Worm (Caenorhabditis elegans) whole organism, L1 larva: ENCODE measurements around the gene F44E2.10.

Source experiments
- C04F5.9 ChIP-seq: sonication (generic microtip); optimal IDR thresholded peaks from 2 replicates; lab custom pipeline; 2016; ENCODE audit warnings: missing genetic modification characterization, missing compliant biosample characterization
- C16A3.4 ChIP-seq: fragments of 150-350 bp; optimal IDR thresholded peaks from 2 replicates; lab custom pipeline; 2014; ENCODE audit warnings: missing biosample characterization, missing genetic modification characterization
- C34B4.2 ChIP-seq: sonication (generic microtip); optimal IDR thresholded peaks from 2 replicates; lab custom pipeline; 2017; ENCODE audit warnings: mild to moderate bottlenecking, missing genetic modification characterization, missing compliant biosample characterization
- F16B12.6 ChIP-seq: fragments of 150-350 bp; optimal IDR thresholded peaks from 2 replicates; lab custom pipeline; 2014; ENCODE audit warnings: missing biosample characterization, missing genetic modification characterization
- aly-2 ChIP-seq: fragments of 150-350 bp; optimal IDR thresholded peaks from 2 replicates; lab custom pipeline; 2014; ENCODE audit warnings: missing biosample characterization, missing genetic modification characterization
- blmp-1 ChIP-seq: fragments of 150-350 bp; optimal IDR thresholded peaks from 2 replicates; lab custom pipeline; 2014; ENCODE audit warnings: missing biosample characterization, missing genetic modification characterization
- ceh-88 ChIP-seq: fragments of 200-800 bp; sonication (Bioruptor generic); IDR thresholded peaks from 2 replicates; pipeline ENCODE4 v1.3.6; 2022; ENCODE audit warnings: missing genetic modification characterization, missing compliant biosample characterization
- dpl-1 ChIP-seq, 3 experiments: fragments of 150-350 bp in 2 of 3; sonication (generic microtip) in 1 of 3; optimal IDR thresholded peaks; 2 replicates each; lab custom pipeline; 2014 to 2017; ENCODE audit warnings: missing biosample characterization in 3 of 3, missing genetic modification characterization in 3 of 3, missing genetic modification reagents in 3 of 3
- efl-1 ChIP-seq, 4 experiments: fragments of 150-350 bp; optimal IDR thresholded peaks in 3 of 4; peaks in 1 of 4; 1 replicate in 1 of 4; 2 replicates in 3 of 4; lab custom pipeline; 2014; ENCODE audit warnings: missing biosample characterization in 2 of 4, missing genetic modification characterization in 2 of 4, missing genetic modification reagents in 2 of 4
- efl-3 ChIP-seq: fragments of 200-800 bp; sonication (Bioruptor generic); optimal IDR thresholded peaks from 2 replicates; lab custom pipeline; 2018; ENCODE audit warnings: mild to moderate bottlenecking, missing genetic modification characterization, missing compliant biosample characterization
- egl-13 ChIP-seq: sonication (generic microtip); optimal IDR thresholded peaks from 2 replicates; lab custom pipeline; 2016; ENCODE audit warnings: missing genotype, missing genetic modification reagents, missing genetic modification characterization, missing compliant biosample characterization
- egl-27 ChIP-seq, 2 experiments: fragments of 150-350 bp in 1 of 2; sonication (generic microtip); optimal IDR thresholded peaks; 3 replicates each; lab custom pipeline; 2017 to 2018; ENCODE audit warnings: missing biosample characterization in 2 of 2, missing genetic modification characterization in 2 of 2, missing genetic modification reagents in 2 of 2
- ets-5 ChIP-seq: fragments of 200-800 bp; sonication (Bioruptor generic); IDR thresholded peaks from 2 replicates; pipeline ENCODE4 v1.3.6; 2022; ENCODE audit warnings: missing genetic modification characterization, missing compliant biosample characterization
- fkh-10 ChIP-seq: sonication (generic microtip); optimal IDR thresholded peaks from 2 replicates; lab custom pipeline; 2017; ENCODE audit warnings: missing biosample characterization, missing genetic modification reagents, missing genetic modification characterization
- fkh-8 ChIP-seq: sonication (generic microtip); optimal IDR thresholded peaks from 2 replicates; lab custom pipeline; 2016; ENCODE audit warnings: mild to moderate bottlenecking, missing genetic modification characterization, missing compliant biosample characterization
- hlh-17 ChIP-seq: fragments of 200-800 bp; sonication (Bioruptor generic); optimal IDR thresholded peaks from 2 replicates; lab custom pipeline; 2018; ENCODE audit warnings: missing genetic modification characterization, mild to moderate bottlenecking, missing compliant biosample characterization, moderate library complexity, borderline replicate concordance
- hlh-4 ChIP-seq: sonication (generic microtip); optimal IDR thresholded peaks from 2 replicates; lab custom pipeline; 2016; ENCODE audit warnings: mild to moderate bottlenecking, missing genetic modification characterization, missing compliant biosample characterization
- hpl-2 ChIP-seq: fragments of 150-350 bp; optimal IDR thresholded peaks from 2 replicates; lab custom pipeline; 2014; ENCODE audit warnings: missing biosample characterization, missing genetic modification reagents, missing genetic modification characterization
- irx-1 ChIP-seq: sonication (generic microtip); optimal IDR thresholded peaks from 2 replicates; lab custom pipeline; 2016; ENCODE audit warnings: missing genetic modification characterization, missing compliant biosample characterization
- jun-1 ChIP-seq: fragments of 150-350 bp; optimal IDR thresholded peaks from 2 replicates; lab custom pipeline; 2014; ENCODE audit warnings: missing biosample characterization, missing genetic modification reagents, missing genetic modification characterization
- lin-13 ChIP-seq: fragments of 150-350 bp; optimal IDR thresholded peaks from 2 replicates; lab custom pipeline; 2014; ENCODE audit warnings: missing biosample characterization, missing genetic modification reagents, missing genetic modification characterization
- lin-14 ChIP-seq: fragments of 200-800 bp; sonication (Bioruptor generic); optimal IDR thresholded peaks from 2 replicates; lab custom pipeline; 2018; ENCODE audit warnings: mild to moderate bottlenecking, missing genetic modification characterization, moderate library complexity, missing compliant biosample characterization
- lin-35 ChIP-seq, 2 experiments: fragments of 150-350 bp; optimal IDR thresholded peaks; 2 replicates each; lab custom pipeline; 2014; ENCODE audit warnings: missing biosample characterization in 2 of 2, missing genetic modification characterization in 2 of 2, missing genetic modification reagents in 2 of 2
- lin-39 ChIP-seq: fragments of 150-350 bp; optimal IDR thresholded peaks from 2 replicates; lab custom pipeline; 2014; ENCODE audit warnings: missing biosample characterization, missing genetic modification reagents, missing genetic modification characterization
- lsy-2 ChIP-seq, 2 experiments: fragments of 150-350 bp; optimal IDR thresholded peaks; 2 replicates each; lab custom pipeline; 2014; ENCODE audit warnings: missing biosample characterization in 2 of 2, missing genetic modification characterization in 2 of 2
- mef-2 ChIP-seq: fragments of 150-350 bp; optimal IDR thresholded peaks from 2 replicates; lab custom pipeline; 2014; ENCODE audit warnings: missing biosample characterization, missing genetic modification characterization
- nhr-11 ChIP-seq: fragments of 150-350 bp; optimal IDR thresholded peaks from 2 replicates; lab custom pipeline; 2014; ENCODE audit warnings: missing biosample characterization, missing genetic modification characterization
- nhr-12 ChIP-seq: sonication (generic microtip); optimal IDR thresholded peaks from 2 replicates; lab custom pipeline; 2017; ENCODE audit warnings: missing biosample characterization, missing genetic modification characterization
- nhr-20 ChIP-seq: sonication (generic microtip); optimal IDR thresholded peaks from 2 replicates; lab custom pipeline; 2016; ENCODE audit warnings: mild to moderate bottlenecking, missing genetic modification characterization, missing compliant biosample characterization
- nhr-28 ChIP-seq: fragments of 150-350 bp; optimal IDR thresholded peaks from 2 replicates; lab custom pipeline; 2014; ENCODE audit warnings: missing biosample characterization, missing genetic modification characterization
- nhr-76 ChIP-seq: sonication (generic microtip); optimal IDR thresholded peaks from 2 replicates; lab custom pipeline; 2017; ENCODE audit warnings: missing biosample characterization, missing genetic modification characterization
- nhr-84 ChIP-seq: sonication (generic microtip); optimal IDR thresholded peaks from 2 replicates; lab custom pipeline; 2017; ENCODE audit warnings: missing biosample characterization, missing genetic modification characterization
- nhr-85 ChIP-seq: sonication (generic microtip); peaks from one replicate; lab custom pipeline; 2016; ENCODE audit warnings: missing genetic modification characterization, inconsistent platforms, missing compliant biosample characterization
- nhr-90 ChIP-seq: sonication (generic microtip); optimal IDR thresholded peaks from 2 replicates; lab custom pipeline; 2016; ENCODE audit warnings: mild to moderate bottlenecking, missing genetic modification characterization, missing compliant biosample characterization; ENCODE audit not compliant: poor library complexity
- pag-3 ChIP-seq: sonication (generic microtip); optimal IDR thresholded peaks from 2 replicates; lab custom pipeline; 2017; ENCODE audit warnings: missing genetic modification characterization, mild to moderate bottlenecking, missing compliant biosample characterization, antibody characterized with exemption, borderline replicate concordance; ENCODE audit not compliant: insufficient read depth
- pax-3 ChIP-seq: fragments of 200-800 bp; sonication (Bioruptor generic); optimal IDR thresholded peaks from 2 replicates; lab custom pipeline; 2018; ENCODE audit warnings: mild to moderate bottlenecking, missing genetic modification characterization, moderate library complexity, missing compliant biosample characterization
- pqm-1 ChIP-seq: sonication (generic microtip); optimal IDR thresholded peaks from 3 replicates; lab custom pipeline; 2017; ENCODE audit warnings: missing biosample characterization, missing genetic modification characterization
- rnt-1 ChIP-seq: sonication (generic microtip); optimal IDR thresholded peaks from 2 replicates; lab custom pipeline; 2016; ENCODE audit warnings: mild to moderate bottlenecking, missing genetic modification characterization, moderate library complexity, missing compliant biosample characterization
- skn-1 ChIP-seq: fragments of 150-350 bp; optimal IDR thresholded peaks from 2 replicates; lab custom pipeline; 2014; ENCODE audit warnings: missing biosample characterization, missing genetic modification characterization
- snpc-4 ChIP-seq: fragments of 150-350 bp; optimal IDR thresholded peaks from 2 replicates; lab custom pipeline; 2014; ENCODE audit warnings: missing biosample characterization, missing genetic modification characterization
- snu-23 ChIP-seq: sonication (generic microtip); optimal IDR thresholded peaks from 2 replicates; lab custom pipeline; 2016; ENCODE audit warnings: missing genetic modification characterization, missing compliant biosample characterization
- sox-4 ChIP-seq: sonication (generic microtip); optimal IDR thresholded peaks from 2 replicates; lab custom pipeline; 2016; ENCODE audit warnings: missing genetic modification characterization, missing compliant biosample characterization
- sptf-1 ChIP-seq: fragments of 150-350 bp; optimal IDR thresholded peaks from 2 replicates; lab custom pipeline; 2014; ENCODE audit warnings: missing biosample characterization, missing genetic modification characterization
- sup-37 ChIP-seq: fragments of 200-800 bp; sonication (Bioruptor generic); optimal IDR thresholded peaks from 2 replicates; lab custom pipeline; 2018; ENCODE audit warnings: mild to moderate bottlenecking, missing genetic modification characterization, missing compliant biosample characterization
- xbp-1 ChIP-seq: sonication (generic microtip); optimal IDR thresholded peaks from 2 replicates; lab custom pipeline; 2016; ENCODE audit warnings: missing genetic modification characterization, missing compliant biosample characterization
- zip-4 ChIP-seq: fragments of 200-800 bp; sonication (Bioruptor generic); optimal IDR thresholded peaks from 2 replicates; lab custom pipeline; 2018; ENCODE audit warnings: mild to moderate bottlenecking, missing genetic modification characterization, moderate library complexity, missing compliant biosample characterization
- ztf-11 ChIP-seq, 2 experiments: sonication (generic microtip); optimal IDR thresholded peaks; 2 replicates each; lab custom pipeline; 2016 to 2017; ENCODE audit warnings: missing genetic modification characterization in 2 of 2, missing biosample characterization in 1 of 2, missing compliant biosample characterization in 1 of 2

F44E2.10 gene

ce11 chrIII:8799964-8800795 is 30.7 kb downstream of the F44E2.10 start, which contains the start of gene F54F2.6 (continued):
- peak; percentile 73 for TF ChIP-seq C16A3.4 (tag; lab: Kevin White, UChicago)

- TF ChIP-seq nhr-90 (peak; percentile 85), hpl-2 (GFP tag; lab: Kevin White, UChicago) (peak; percentile 36), ceh-88 (GFP tag; lab: Robert Waterston, UW) (no peak), C04F5.9 (peak; percentile 40), pax-3 (tag; lab: Kevin White, UChicago) (peak; percentile 77), efl-1 (optimal IDR thresholded peaks at IDR 0.05; lab: Kevin White, UChicago) (peak; percentile 65 to 81), efl-1 (GFP tag; optimal IDR thresholded peaks at IDR 0.05 in 1 of 2; lab: Kevin White, UChicago) (peak; percentile 31 to 93), skn-1 (tag; lab: Kevin White, UChicago) (no peak), rnt-1 (tag; lab: Kevin White, UChicago) (peak; percentile 47), sup-37 (GFP tag; lab: Kevin White, UChicago) (peak; percentile 38), nhr-84 (tag; lab: Kevin White, UChicago) (no peak), efl-3 (GFP tag; lab: Kevin White, UChicago) (no peak), C34B4.2 (tag; lab: Kevin White, UChicago) (no peak), C16A3.4 (tag; lab: Kevin White, UChicago) (peak; percentile 82), snpc-4 (tag; lab: Kevin White, UChicago) (peak; percentile 36), nhr-28 (no peak), sox-4 (peak; percentile 73), blmp-1 (peak; percentile 79), lin-39 (tag; lab: Kevin White, UChicago) (no peak), nhr-20 (tag; lab: Kevin White, UChicago) (peak; percentile 89), lsy-2 (tag; optimal IDR thresholded peaks at IDR 0.05; lab: Kevin White, UChicago) (peak; percentile 74 to 95), xbp-1 (tag; lab: Kevin White, UChicago) (peak; percentile 70), sptf-1 (no peak), lin-13 (GFP tag; lab: Kevin White, UChicago) (peak; percentile 77), irx-1 (tag; lab: Kevin White, UChicago) (peak; percentile 68), ztf-11 (tag; optimal IDR thresholded peaks at IDR 0.05; lab: Kevin White, UChicago) (peak in 1 of 2 experiments; percentile 49), mef-2 (tag; lab: Kevin White, UChicago) (peak; percentile 47), jun-1 (tag; lab: Kevin White, UChicago) (peak; percentile 84), nhr-12 (tag; lab: Kevin White, UChicago) (no peak), snu-23 (GFP tag; lab: Kevin White, UChicago) (peak; percentile 88), pag-3 (tag; lab: Kevin White, UChicago) (peak; percentile 30), aly-2 (tag; lab: Kevin White, UChicago) (no peak), nhr-85 (tag; lab: Kevin White, UChicago) (peak; percentile 98), pqm-1 (tag; lab: Kevin White, UChicago) (no peak), fkh-10 (peak; percentile 86), lin-14 (GFP tag; lab: Kevin White, UChicago) (peak; percentile 98), nhr-76 (no peak), zip-4 (peak; percentile 35), egl-27 (tag; optimal IDR thresholded peaks at IDR 0.05; lab: Kevin White, UChicago) (peak; percentile 52 to 55), fkh-8 (tag; lab: Kevin White, UChicago) (peak; percentile 93), egl-13 (tag; lab: Kevin White, UChicago) (peak; percentile 88), lin-35 (GFP tag; optimal IDR thresholded peaks at IDR 0.05; lab: Kevin White, UChicago) (peak; percentile 70 to 82), nhr-11 (peak; percentile 76), F16B12.6 (tag; lab: Kevin White, UChicago) (no peak), ets-5 (GFP tag; lab: Robert Waterston, UW) (no peak), hlh-17 (no peak), dpl-1 (GFP tag; optimal IDR thresholded peaks at IDR 0.05; lab: Kevin White, UChicago) (peak in 2 of 3 experiments; percentile 27 to 48), hlh-4 (tag; lab: Kevin White, UChicago) (no peak)
These were observed 33.6 kb downstream of the F44E2.10 start for ce11 chrIII:8797211-8797733.
